Worm (Caenorhabditis elegans) whole organism, L4 larva: Measurements from ENCODE around the gene pha-2.

ENCODE experiments used
- R02D3.7 ChIP-seq: fragments of 150-350 bp; sonication (generic microtip); optimal IDR thresholded peaks from 3 replicates; lab custom pipeline; 2014; ENCODE audit warnings: missing biosample characterization, missing genetic modification characterization
- fos-1 ChIP-seq: fragments of 150-350 bp; optimal IDR thresholded peaks from 2 replicates; lab custom pipeline; 2014; ENCODE audit warnings: missing biosample characterization, missing genetic modification characterization
- nhr-76 ChIP-seq: fragments of 150-350 bp; optimal IDR thresholded peaks from 2 replicates; lab custom pipeline; 2014; ENCODE audit warnings: missing biosample characterization, missing genetic modification characterization
- pha-4 ChIP-seq, 2 experiments: fragments of 150-350 bp in 1 of 2; fragments of 200-800 bp in 1 of 2; sonication (Bioruptor generic) in 1 of 2; IDR thresholded peaks in 1 of 2; optimal IDR thresholded peaks in 1 of 2; 2 replicates each; pipeline versions ENCODE4 v1.3.6 to Lab custom; 2014 to 2022; ENCODE audit warnings: missing genetic modification characterization in 2 of 2, missing genetic modification reagents in 2 of 2, missing biosample characterization in 1 of 2, missing compliant biosample characterization in 1 of 2
- skn-1 ChIP-seq: fragments of 150-350 bp; optimal IDR thresholded peaks from 2 replicates; lab custom pipeline; 2014; ENCODE audit warnings: missing biosample characterization, missing genetic modification characterization
- zip-11 ChIP-seq: fragments of 200-800 bp; sonication (Bioruptor generic); IDR thresholded peaks from 2 replicates; pipeline ENCODE4 v1.3.6; 2022; ENCODE audit warnings: missing genetic modification characterization, missing compliant biosample characterization

ce11 chrX:680920-681319 lies 44.1 kb upstream of the pha-2 start, which contains the start of gene T19D7.7:
- TF ChIP-seq skn-1 (tag; lab: Kevin White, UChicago) (no peak), nhr-76 (tag; lab: Kevin White, UChicago) (no peak), zip-11 (GFP tag; lab: Robert Waterston, UW) (no peak), fos-1 (tag; lab: Kevin White, UChicago) (no peak), pha-4 (GFP tag; IDR thresholded peaks at IDR 0.05; lab: Robert Waterston, UW) (no peak), pha-4 (tag; optimal IDR thresholded peaks at IDR 0.05; lab: Kevin White, UChicago) (no peak), R02D3.7 (tag; lab: Kevin White, UChicago) (no peak)
